Fruit fly (Drosophila melanogaster): Measurements from ENCODE around the gene Hsp27.
A peak's percentile ranks its signal among the peaks of the same experiment; 100 is the strongest.

Hsp27 gene

DNA sequence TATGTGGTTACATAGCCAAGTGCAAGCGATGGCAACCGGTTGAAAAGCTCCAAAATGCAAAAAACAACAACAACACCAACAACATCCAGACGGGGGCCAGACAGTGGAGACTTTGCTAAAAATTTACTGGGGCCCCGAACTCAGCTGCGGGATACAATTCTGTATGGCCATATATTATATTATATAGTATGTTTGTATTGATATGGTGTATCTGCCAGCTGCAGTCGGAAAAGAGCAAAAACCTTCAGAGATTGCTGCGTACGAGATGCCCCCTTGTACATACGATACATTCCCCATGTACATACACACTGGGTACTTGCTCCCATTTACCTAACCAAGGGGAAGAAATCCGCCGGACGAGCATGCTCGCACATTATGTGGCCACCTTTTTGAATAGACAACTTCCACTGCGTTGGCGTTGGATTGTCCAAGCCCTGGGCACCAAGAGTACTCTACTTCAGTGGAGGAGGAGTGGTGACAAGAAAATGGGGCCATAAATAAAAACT, 3.5 kb upstream of the Hsp27 start (continued):
- no peak for TF ChIP-seq sna (GFP tag; IDR thresholded peaks at IDR 0.05; ENCODE audit: partially characterized antibody)
- no peak for TF ChIP-seq CG12236 (GFP tag; optimal IDR thresholded peaks at IDR 0.05)
- no peak for TF ChIP-seq cad (GFP tag; optimal IDR thresholded peaks at IDR 0.05)
- TF ChIP-seq lmd (GFP tag; IDR thresholded peaks at IDR 0.05) = no peak
- no peak for TF ChIP-seq salm (tag; optimal IDR thresholded peaks at IDR 0.05)
- TF ChIP-seq Drgx (GFP tag; IDR thresholded peaks at IDR 0.05) = peak; percentile 2; the same call in 1 of the 2 replicates
- TF ChIP-seq pzg (GFP tag; optimal IDR thresholded peaks at IDR 0.05) = no peak
- TF ChIP-seq CG18011 (GFP tag; optimal IDR thresholded peaks at IDR 0.05) = peak; percentile 9
- TF ChIP-seq Myb (GFP tag; optimal IDR thresholded peaks at IDR 0.05) = no peak
- no peak for TF ChIP-seq CG3726 (GFP tag; IDR thresholded peaks at IDR 0.05)
- TF ChIP-seq CG17568 (GFP tag; optimal IDR thresholded peaks at IDR 0.05) = no peak
- no peak for TF ChIP-seq fd96Cb (tag; optimal IDR thresholded peaks at IDR 0.05)
- peak; percentile 16 for TF ChIP-seq lbe (GFP tag; optimal IDR thresholded peaks at IDR 0.05)
- 0 out of 3 replicates have a peak, but pooled peaks have one; percentile 19 for TF ChIP-seq Doc3 (GFP tag; IDR thresholded peaks at IDR 0.05; ENCODE audit: partially characterized antibody)
- TF ChIP-seq Pdp1 (GFP tag; optimal IDR thresholded peaks at IDR 0.05) = peak in 1 of 2 experiments; percentile 16
- TF ChIP-seq sisA (GFP tag; IDR thresholded peaks at IDR 0.05) = no peak
- no peak for TF ChIP-seq CG11456 (GFP tag; IDR thresholded peaks at IDR 0.05)
- TF ChIP-seq H15 (GFP tag; IDR thresholded peaks at IDR 0.05) = no peak
- TF ChIP-seq ac (GFP tag; optimal IDR thresholded peaks at IDR 0.05) = no peak
- TF ChIP-seq CG30403 (GFP tag; optimal IDR thresholded peaks at IDR 0.05) = no peak
- no peak for TF ChIP-seq CG16863 (GFP tag; optimal IDR thresholded peaks at IDR 0.05)
- no peak for TF ChIP-seq tio (GFP tag; optimal IDR thresholded peaks at IDR 0.05)
- TF ChIP-seq CG10366 (GFP tag; IDR thresholded peaks at IDR 0.05) = no peak
- TF ChIP-seq exex (tag; optimal IDR thresholded peaks at IDR 0.05) = no peak
- no peak for TF ChIP-seq Nf-YC (tag; optimal IDR thresholded peaks at IDR 0.05)
- no peak for TF ChIP-seq CG8944 (GFP tag; optimal IDR thresholded peaks at IDR 0.05)
- TF ChIP-seq Dip2 (GFP tag; IDR thresholded peaks at IDR 0.05) = no peak
- no peak for TF ChIP-seq vfl (GFP tag; optimal IDR thresholded peaks at IDR 0.05)
- TF ChIP-seq CG17385 (GFP tag; optimal IDR thresholded peaks at IDR 0.05) = no peak
- TF ChIP-seq Max (GFP tag; optimal IDR thresholded peaks at IDR 0.05) = no peak

DNA sequence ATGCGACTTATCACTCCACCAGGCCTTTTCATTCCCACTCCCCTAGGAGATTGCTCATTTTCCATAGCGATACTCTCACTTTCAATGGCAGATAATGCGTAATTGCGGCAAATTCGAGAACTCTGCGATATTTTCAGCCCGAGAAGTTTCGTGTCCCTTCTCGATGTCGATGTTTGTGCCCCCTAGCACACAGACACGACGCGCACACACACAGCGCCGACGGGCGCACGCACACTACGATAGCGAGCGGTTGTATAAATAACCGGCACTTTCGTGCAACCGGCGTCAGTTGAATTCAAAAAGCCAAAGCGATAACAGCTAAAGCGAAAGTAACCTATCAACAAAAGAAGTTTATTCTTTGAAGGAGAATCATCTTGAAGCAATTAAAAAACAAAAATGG, 2.3 kb upstream of the Hsp27 start, which contains the start of gene Hsp23:
TSS of gene Hsp23 (plus strand) at position 281 of the 400 bp plus-strand sequence.
- no peak for TF ChIP-seq CG6854 (GFP tag; optimal IDR thresholded peaks at IDR 0.05)
- 0 out of 3 replicates have a peak, but pooled peaks have one; percentile 10 for TF ChIP-seq ci (GFP tag; IDR thresholded peaks at IDR 0.05)
- TF ChIP-seq twi (tag; optimal IDR thresholded peaks at IDR 0.05) = no peak
- 0 out of 2 replicates have a peak, but pooled peaks have one; percentile 9 for TF ChIP-seq MBD-R2 (GFP tag; IDR thresholded peaks at IDR 0.05)
- TF ChIP-seq unc-4 (GFP tag; IDR thresholded peaks at IDR 0.05; ENCODE audit: partially characterized antibody) = 0 out of 2 replicates have a peak, but pooled peaks have one; percentile 30
- TF ChIP-seq Mes4 (GFP tag; optimal IDR thresholded peaks at IDR 0.05) = no peak
- TF ChIP-seq corto (GFP tag; optimal IDR thresholded peaks at IDR 0.05) = peak; percentile 24
- no peak for TF ChIP-seq CG6689 (GFP tag; IDR thresholded peaks at IDR 0.05)
- no peak for TF ChIP-seq klu (GFP tag; IDR thresholded peaks at IDR 0.05)
- TF ChIP-seq Rx (GFP tag; IDR thresholded peaks at IDR 0.05) = no peak
- no peak for TF ChIP-seq Hand (GFP tag; optimal IDR thresholded peaks at IDR 0.05)
- no peak for TF ChIP-seq ase (GFP tag; IDR thresholded peaks at IDR 0.05)
- TF ChIP-seq CG18764 (GFP tag; optimal IDR thresholded peaks at IDR 0.05) = no peak
- 0 out of 3 replicates have a peak, but pooled peaks have one; percentile 15 for TF ChIP-seq mld (GFP tag; IDR thresholded peaks at IDR 0.05; ENCODE audit: partially characterized antibody)
- no peak for TF ChIP-seq kah (GFP tag; optimal IDR thresholded peaks at IDR 0.05)
- TF ChIP-seq Nf-YC (tag; optimal IDR thresholded peaks at IDR 0.05) = peak; percentile 6
- TF ChIP-seq emc (GFP tag; optimal IDR thresholded peaks at IDR 0.05) = no peak
- TF ChIP-seq CG11695 (GFP tag; IDR thresholded peaks at IDR 0.05) = no peak
- TF ChIP-seq pita (GFP tag; optimal IDR thresholded peaks at IDR 0.05) = no peak
- no peak for TF ChIP-seq CG9876 (GFP tag; optimal IDR thresholded peaks at IDR 0.05)
- TF ChIP-seq cas (GFP tag; IDR thresholded peaks at IDR 0.05) = no peak
- TF ChIP-seq CG1529 (GFP tag; optimal IDR thresholded peaks at IDR 0.05) = no peak
- TF ChIP-seq Opbp (GFP tag; IDR thresholded peaks at IDR 0.05; ENCODE audit: partially characterized antibody) = peak; percentile 54; the same call in 2 of the 3 replicates
